Fruit fly (Drosophila melanogaster): ENCODE results near the gene Grip75.

DNA sequence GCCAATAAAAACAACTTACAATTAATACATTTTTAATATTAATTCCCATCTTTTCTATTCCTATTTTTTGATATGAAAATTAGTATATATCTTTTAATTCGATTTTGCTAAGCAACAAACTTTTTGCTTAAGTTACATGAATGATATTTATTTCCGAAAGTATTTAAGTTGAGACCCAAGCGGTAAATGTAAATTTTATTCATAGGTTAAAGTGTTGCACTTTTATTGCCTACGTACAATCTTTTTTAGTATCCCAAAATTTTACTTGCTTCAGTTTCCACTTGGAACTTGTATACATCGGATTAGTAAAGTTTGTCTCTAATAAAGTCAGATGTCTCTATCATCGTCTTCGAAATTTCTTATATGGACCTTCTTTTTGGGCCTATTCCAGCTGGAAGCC lies 48.4 kb downstream of the Grip75 start, which contains the start of gene CG18301:
- no peak for TF ChIP-seq psq (optimal IDR thresholded peaks at IDR 0.05)
- TF ChIP-seq ttk (optimal IDR thresholded peaks at IDR 0.05), result no peak
